Worm (Caenorhabditis elegans) whole organism, young adult: ENCODE data around the gene lgc-34.

ENCODE experiments used
- B0019.2 ChIP-seq: fragments of 200-800 bp; sonication (Bioruptor generic); conservative IDR thresholded peaks from 2 replicates; pipeline ENCODE4 v1.3.6; 2022; ENCODE audit warnings: missing genetic modification reagents, missing genetic modification characterization, missing compliant biosample characterization
- B0336.3 ChIP-seq: fragments of 200-800 bp; sonication (Bioruptor generic); IDR thresholded peaks from 2 replicates; pipeline ENCODE4 v1.3.6; 2022; ENCODE audit warnings: missing genetic modification characterization, missing compliant biosample characterization
- C06A6.2 ChIP-seq: fragments of 200-800 bp; sonication (Bioruptor generic); conservative IDR thresholded peaks from 2 replicates; pipeline ENCODE4 v1.3.6; 2022; ENCODE audit warnings: missing genetic modification characterization, missing compliant biosample characterization
- D2030.7 ChIP-seq: fragments of 200-800 bp; sonication (Bioruptor generic); IDR thresholded peaks from 2 replicates; pipeline ENCODE4 v1.3.6; 2022; ENCODE audit warnings: missing genetic modification reagents, missing genetic modification characterization, missing compliant biosample characterization
- F22D6.2 ChIP-seq: sonication (generic microtip); optimal IDR thresholded peaks from 2 replicates; lab custom pipeline; 2016; ENCODE audit warnings: mild to moderate bottlenecking, missing genetic modification characterization, missing compliant biosample characterization
- F33H1.4 ChIP-seq: fragments of 200-800 bp; sonication (Bioruptor generic); IDR thresholded peaks from 2 replicates; pipeline ENCODE4 v1.3.6; 2022; ENCODE audit warnings: missing genetic modification reagents, missing genetic modification characterization, missing compliant biosample characterization
- F39B2.1 ChIP-seq: fragments of 200-800 bp; sonication (Bioruptor generic); IDR thresholded peaks from 2 replicates; pipeline ENCODE4 v1.3.6; 2022; ENCODE audit warnings: missing genetic modification reagents, missing genetic modification characterization, missing compliant biosample characterization
- F52B5.7 ChIP-seq: sonication (generic microtip); optimal IDR thresholded peaks from 2 replicates; lab custom pipeline; 2016; ENCODE audit warnings: mild to moderate bottlenecking, missing genetic modification characterization, missing compliant biosample characterization
- K11D2.4 ChIP-seq: fragments of 200-800 bp; sonication (Bioruptor generic); IDR thresholded peaks from 2 replicates; pipeline ENCODE4 v1.3.6; 2022; ENCODE audit warnings: missing genetic modification reagents, missing genetic modification characterization, missing compliant biosample characterization
- T07F8.4 ChIP-seq: sonication (generic microtip); optimal IDR thresholded peaks from 2 replicates; lab custom pipeline; 2016; ENCODE audit warnings: mild to moderate bottlenecking, missing genetic modification characterization, moderate library complexity, missing compliant biosample characterization
- ama-1 ChIP-seq, 3 experiments: fragments of 150-350 bp in 1 of 3; sonication (generic microtip) in 2 of 3; optimal IDR thresholded peaks; 2 replicates each; lab custom pipeline; 2014 to 2018; ENCODE audit warnings: missing biosample characterization in 2 of 3, missing genetic modification characterization in 2 of 3, missing genetic modification reagents in 2 of 3
- aptf-2 ChIP-seq: fragments of 200-800 bp; sonication (Bioruptor generic); conservative IDR thresholded peaks from 2 replicates; pipeline ENCODE4 v1.3.6; 2022; ENCODE audit warnings: missing genetic modification reagents, missing genetic modification characterization, missing compliant biosample characterization
- attf-5 ChIP-seq: fragments of 200-800 bp; sonication (Bioruptor generic); optimal IDR thresholded peaks from 2 replicates; lab custom pipeline; 2018; ENCODE audit warnings: mild to moderate bottlenecking, missing genetic modification characterization, missing compliant biosample characterization
- bed-1 ChIP-seq: fragments of 200-800 bp; sonication (Bioruptor generic); IDR thresholded peaks from 2 replicates; pipeline ENCODE4 v1.3.6; 2022; ENCODE audit warnings: missing genetic modification reagents, missing genetic modification characterization, missing compliant biosample characterization
- ceh-100 ChIP-seq: fragments of 200-800 bp; sonication (Bioruptor generic); IDR thresholded peaks from 2 replicates; pipeline ENCODE4 v1.3.6; 2022; ENCODE audit warnings: missing genetic modification reagents, missing genetic modification characterization, missing compliant biosample characterization
- ceh-58 ChIP-seq: fragments of 200-800 bp; sonication (Bioruptor generic); IDR thresholded peaks from 2 replicates; pipeline ENCODE4 v1.3.6; 2022; ENCODE audit warnings: missing genetic modification characterization, missing compliant biosample characterization
- dpff-1 ChIP-seq: sonication (generic microtip); optimal IDR thresholded peaks from 2 replicates; lab custom pipeline; 2017; ENCODE audit warnings: mild to moderate bottlenecking, missing genetic modification characterization, missing compliant biosample characterization
- egl-18 ChIP-seq: fragments of 200-800 bp; sonication (Bioruptor generic); IDR thresholded peaks from 2 replicates; pipeline ENCODE4 v1.3.6; 2022; ENCODE audit warnings: missing genetic modification reagents, missing genetic modification characterization, missing compliant biosample characterization
- egrh-3 ChIP-seq: fragments of 200-800 bp; sonication (Bioruptor generic); IDR thresholded peaks from 2 replicates; pipeline ENCODE4 v1.3.6; 2022; ENCODE audit warnings: missing genetic modification reagents, missing genetic modification characterization, missing compliant biosample characterization
- fkh-3 ChIP-seq: sonication (generic microtip); optimal IDR thresholded peaks from 2 replicates; lab custom pipeline; 2016; ENCODE audit warnings: mild to moderate bottlenecking, missing genetic modification characterization, missing compliant biosample characterization
- hlh-26 ChIP-seq: fragments of 200-800 bp; sonication (Bioruptor generic); conservative IDR thresholded peaks from 2 replicates; pipeline ENCODE4 v1.3.6; 2022; ENCODE audit warnings: missing genetic modification reagents, missing genetic modification characterization, missing compliant biosample characterization
- hrde-1 ChIP-seq: sonication (generic microtip); optimal IDR thresholded peaks from 2 replicates; lab custom pipeline; 2016; ENCODE audit warnings: missing genetic modification characterization, mild to moderate bottlenecking, missing compliant biosample characterization, moderate library complexity, missing genotype, missing genetic modification reagents, borderline replicate concordance
- hsf-1 ChIP-seq: fragments of 200-800 bp; sonication (Bioruptor generic); IDR thresholded peaks from 2 replicates; pipeline ENCODE4 v1.3.6; 2022; ENCODE audit warnings: missing genetic modification reagents, missing genetic modification characterization, missing compliant biosample characterization
- madf-3 ChIP-seq: fragments of 200-800 bp; sonication (Bioruptor generic); IDR thresholded peaks from 2 replicates; pipeline ENCODE4 v1.3.6; 2022; ENCODE audit warnings: missing genetic modification reagents, missing genetic modification characterization, missing compliant biosample characterization
- mel-28 ChIP-seq: sonication (generic microtip); optimal IDR thresholded peaks from 2 replicates; lab custom pipeline; 2016; ENCODE audit warnings: borderline replicate concordance, mild to moderate bottlenecking, missing genetic modification characterization, missing compliant biosample characterization
- nfyb-1 ChIP-seq: fragments of 200-800 bp; sonication (Bioruptor generic); IDR thresholded peaks from 2 replicates; pipeline ENCODE4 v1.3.6; 2022; ENCODE audit warnings: missing genetic modification reagents, missing genetic modification characterization, missing compliant biosample characterization
- rcor-1 ChIP-seq: fragments of 200-800 bp; sonication (Bioruptor generic); IDR thresholded peaks from 2 replicates; pipeline ENCODE4 v1.3.6; 2022; ENCODE audit warnings: missing genetic modification reagents, missing genetic modification characterization, missing compliant biosample characterization
- repo-1 ChIP-seq: sonication (generic microtip); optimal IDR thresholded peaks from 2 replicates; lab custom pipeline; 2017; ENCODE audit warnings: mild to moderate bottlenecking, missing genetic modification characterization, missing compliant biosample characterization
- rpc-1 ChIP-seq, 2 experiments: fragments of 150-350 bp in 1 of 2; sonication (generic microtip) in 1 of 2; optimal IDR thresholded peaks; 2 replicates each; lab custom pipeline; 2014 to 2018; ENCODE audit warnings: missing biosample characterization in 1 of 2, missing genetic modification characterization in 1 of 2, missing genetic modification reagents in 1 of 2, missing genotype in 1 of 2
- sea-2 ChIP-seq: fragments of 200-800 bp; sonication (Bioruptor generic); IDR thresholded peaks from 2 replicates; pipeline ENCODE4 v1.3.6; 2022; ENCODE audit warnings: missing genetic modification characterization, missing compliant biosample characterization
- tbp1 ChIP-seq: fragments of 200-800 bp; sonication (Bioruptor generic); optimal IDR thresholded peaks from 2 replicates; lab custom pipeline; 2018; ENCODE audit warnings: mild to moderate bottlenecking, missing genetic modification characterization, missing compliant biosample characterization
- xnd-1 ChIP-seq: sonication (generic microtip); optimal IDR thresholded peaks from 2 replicates; lab custom pipeline; 2016; ENCODE audit warnings: missing genotype, missing genetic modification reagents, missing genetic modification characterization, missing compliant biosample characterization
- ztf-25 ChIP-seq: fragments of 200-800 bp; sonication (Bioruptor generic); IDR thresholded peaks from 2 replicates; pipeline ENCODE4 v1.3.6; 2022; ENCODE audit warnings: missing genetic modification reagents, missing genetic modification characterization, missing compliant biosample characterization
- ztf-28 ChIP-seq: fragments of 200-800 bp; sonication (Bioruptor generic); IDR thresholded peaks from 2 replicates; pipeline ENCODE4 v1.3.6; 2022; ENCODE audit warnings: missing genetic modification reagents, missing genetic modification characterization, missing compliant biosample characterization
- ztf-6 ChIP-seq: fragments of 200-800 bp; sonication (Bioruptor generic); IDR thresholded peaks from 2 replicates; pipeline ENCODE4 v1.3.6; 2022; ENCODE audit warnings: missing genetic modification reagents, missing genetic modification characterization, missing compliant biosample characterization

Gene lgc-34

DNA sequence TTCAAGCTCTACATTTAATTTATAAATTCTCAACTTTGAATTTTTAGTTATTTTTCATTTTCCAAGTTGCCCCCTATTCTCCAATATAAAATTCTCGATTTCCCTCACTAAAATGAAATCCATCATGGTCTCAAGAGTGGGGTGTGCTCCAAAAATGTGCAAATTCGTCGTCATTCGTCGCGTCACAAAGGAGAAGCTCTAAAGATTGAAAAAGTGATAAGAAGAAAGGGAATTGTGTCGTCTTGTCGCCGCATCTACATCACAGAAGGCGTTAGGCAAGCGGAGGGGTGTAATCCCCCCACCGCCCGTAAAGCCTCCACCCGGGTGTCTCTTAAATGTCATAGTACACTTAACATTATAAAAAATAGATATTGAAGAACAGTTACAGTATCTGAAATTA lies 14.4 kb upstream of the lgc-34 start:
- TF ChIP-seq B0336.3 (GFP tag; lab: Robert Waterston, UW) = no peak
- no peak for TF ChIP-seq tbp1
- TF ChIP-seq egl-18 = no peak
- no peak for TF ChIP-seq sea-2
- TF ChIP-seq madf-3 (GFP tag; lab: Robert Waterston, UW) = no peak
- TF ChIP-seq attf-5 (GFP tag; lab: Kevin White, UChicago) = no peak
- TF ChIP-seq D2030.7 (GFP tag; lab: Robert Waterston, UW) = no peak
- no peak for TF ChIP-seq ceh-100 (GFP tag; lab: Robert Waterston, UW)
- no peak for TF ChIP-seq B0019.2 (GFP tag; lab: Robert Waterston, UW)
- TF ChIP-seq hrde-1 = no peak
- TF ChIP-seq F33H1.4 (GFP tag; lab: Robert Waterston, UW) = no peak
- no peak for TF ChIP-seq ztf-28 (GFP tag; lab: Robert Waterston, UW)
- no peak for TF ChIP-seq F39B2.1 (GFP tag; lab: Robert Waterston, UW)
- no peak for TF ChIP-seq repo-1 (tag; lab: Kevin White, UChicago)
- no peak for TF ChIP-seq F52B5.7 (tag; lab: Kevin White, UChicago)
- no peak for TF ChIP-seq mel-28 (tag; lab: Kevin White, UChicago)
- TF ChIP-seq ama-1 (optimal IDR thresholded peaks at IDR 0.05; lab: Kevin White, UChicago) = no peak
- TF ChIP-seq ama-1 (GFP tag; optimal IDR thresholded peaks at IDR 0.05; lab: Kevin White, UChicago) = no peak
- no peak for TF ChIP-seq hlh-26 (GFP tag; lab: Robert Waterston, UW)

DNA sequence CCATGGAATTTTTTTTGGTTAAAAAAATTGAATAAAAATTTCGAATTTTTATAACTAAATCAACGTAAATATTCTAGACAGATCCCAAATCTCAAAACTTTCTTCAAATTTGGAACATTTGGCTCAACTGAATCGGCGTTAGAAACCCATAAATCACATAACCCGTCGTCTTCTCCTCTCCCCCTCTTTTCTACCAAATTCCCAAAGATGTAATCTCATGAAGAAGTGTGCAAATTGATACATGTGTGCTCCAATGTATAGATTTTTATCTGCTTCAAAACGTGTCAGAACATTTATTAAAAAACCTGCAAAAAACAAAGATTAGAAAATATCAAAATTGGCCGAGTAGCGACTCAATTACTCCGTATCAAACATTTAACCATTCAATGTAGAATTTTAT lies 13.7 kb upstream of the lgc-34 start:
- no peak for TF ChIP-seq F22D6.2 (tag; lab: Kevin White, UChicago)
- TF ChIP-seq rcor-1 = no peak
- TF ChIP-seq B0019.2 (GFP tag; lab: Robert Waterston, UW) = no peak
- no peak for TF ChIP-seq repo-1 (tag; lab: Kevin White, UChicago)
- TF ChIP-seq xnd-1 (tag; lab: Kevin White, UChicago) = no peak
- TF ChIP-seq aptf-2 (GFP tag; lab: Robert Waterston, UW) = no peak
- TF ChIP-seq rpc-1 (optimal IDR thresholded peaks at IDR 0.05; lab: Kevin White, UChicago) = no peak
- TF ChIP-seq rpc-1 (tag; optimal IDR thresholded peaks at IDR 0.05; lab: Kevin White, UChicago) = no peak
- no peak for TF ChIP-seq hsf-1 (GFP tag; lab: Robert Waterston, UW)
- TF ChIP-seq K11D2.4 (GFP tag; lab: Robert Waterston, UW) = no peak
- no peak for TF ChIP-seq dpff-1 (tag; lab: Kevin White, UChicago)
- TF ChIP-seq C06A6.2 (GFP tag; lab: Robert Waterston, UW) = no peak

DNA sequence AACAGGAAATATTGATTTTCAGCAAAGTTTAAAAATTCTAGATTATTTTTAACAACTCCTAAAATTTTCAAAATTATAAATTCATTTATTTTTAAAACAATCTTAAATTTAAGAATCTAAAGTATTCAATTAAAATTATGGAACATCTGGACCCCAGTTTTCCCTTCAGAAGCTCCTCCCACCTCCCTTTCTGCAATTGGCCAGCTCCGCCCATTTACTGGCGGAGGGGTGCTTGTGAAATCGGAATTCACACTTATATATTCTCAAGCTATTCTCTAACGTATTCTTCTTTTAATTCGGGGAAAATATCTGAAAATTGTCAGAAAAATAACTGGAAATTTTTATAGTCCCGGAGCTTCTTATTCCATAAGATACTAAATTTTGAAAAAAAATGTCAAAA lies 10.6 kb upstream of the lgc-34 start, which contains the start of gene mab-9:
Gene mab-9, plus strand, starts transcription at position 260 of the 400 bp plus-strand sequence.
- TF ChIP-seq K11D2.4 (GFP tag; lab: Robert Waterston, UW) (no peak), F52B5.7 (tag; lab: Kevin White, UChicago) (no peak), ztf-6 (GFP tag; lab: Robert Waterston, UW) (no peak), nfyb-1 (GFP tag; lab: Robert Waterston, UW) (no peak; the same call in 1 of the 2 replicates), bed-1 (GFP tag; lab: Robert Waterston, UW) (no peak), D2030.7 (GFP tag; lab: Robert Waterston, UW) (no peak), ceh-58 (no peak), egrh-3 (GFP tag; lab: Robert Waterston, UW) (no peak), ztf-25 (no peak), fkh-3 (tag; lab: Kevin White, UChicago) (no peak), T07F8.4 (tag; lab: Kevin White, UChicago) (no peak)
